Worm (Caenorhabditis elegans): ENCODE measurements around the gene mtss-1.

mtss-1 gene

ce11 chrIII:8718592-8718991 lies 49.5 kb upstream of the mtss-1 start:
- TF ChIP-seq let-526 (GFP tag; IDR thresholded peaks at IDR 0.05) (no peak), Y79H2A.3 (GFP tag; conservative IDR thresholded peaks at IDR 0.05) (no peak), ztf-3 (GFP tag; optimal IDR thresholded peaks at IDR 0.05) (no peak), pbrm-1 (GFP tag; IDR thresholded peaks at IDR 0.05) (no peak), gei-17 (GFP tag; optimal IDR thresholded peaks at IDR 0.05) (no peak), nhr-80 (tag; optimal IDR thresholded peaks at IDR 0.05) (peak; percentile 30), madf-6 (GFP tag; IDR thresholded peaks at IDR 0.05) (0 out of 2 replicates have a peak, but pooled peaks have one; percentile 11)

- TF ChIP-seq lin-40 (tag; optimal IDR thresholded peaks at IDR 0.05) (no peak), him-1 (tag; optimal IDR thresholded peaks at IDR 0.05) (no peak), tbx-9 (tag; optimal IDR thresholded peaks at IDR 0.05; ENCODE audit: borderline replicate concordance) (no peak), rcor-1 (GFP tag; IDR thresholded peaks at IDR 0.05) (no peak), F10E7.11 (tag; optimal IDR thresholded peaks at IDR 0.05) (no peak), nhr-179 (tag; optimal IDR thresholded peaks at IDR 0.05) (no peak), unc-62 (GFP tag; optimal IDR thresholded peaks at IDR 0.05) (no peak), F57A8.1 (GFP tag; optimal IDR thresholded peaks at IDR 0.05) (no peak), attf-3 (GFP tag; conservative IDR thresholded peaks at IDR 0.05) (no peak), mcd-1 (GFP tag; IDR thresholded peaks at IDR 0.05) (no peak), ztf-26 (tag; optimal IDR thresholded peaks at IDR 0.05) (no peak), xnd-1 (tag; optimal IDR thresholded peaks at IDR 0.05) (no peak), ztf-25 (GFP tag; IDR thresholded peaks at IDR 0.05) (no peak), nhr-80 (tag; optimal IDR thresholded peaks at IDR 0.05) (no peak), lin-35 (GFP tag; optimal IDR thresholded peaks at IDR 0.05) (no peak), let-526 (GFP tag; IDR thresholded peaks at IDR 0.05) (no peak), chd-7 (tag; optimal IDR thresholded peaks at IDR 0.05) (no peak), F39B2.1 (GFP tag; IDR thresholded peaks at IDR 0.05) (no peak), T26A5.8 (tag; optimal IDR thresholded peaks at IDR 0.05) (no peak), Y53F4B.3 (GFP tag; IDR thresholded peaks at IDR 0.05) (no peak)
Observed at ce11 chrIII:8719105-8719504, 49.0 kb upstream of the mtss-1 start.

ce11 chrIII:8719769-8720252 lies 48.3 kb upstream of the mtss-1 start, which contains the start of gene hipr-1:
hipr-1 (plus strand) TSS chrIII:8720202.
- TF ChIP-seq Y53G8AR.9 (GFP tag; conservative IDR thresholded peaks at IDR 0.05) = no peak
- TF ChIP-seq Y79H2A.3 (GFP tag; conservative IDR thresholded peaks at IDR 0.05) = no peak
- no peak for TF ChIP-seq snpc-3.4 (tag; optimal IDR thresholded peaks at IDR 0.05)
- TF ChIP-seq ets-4 (GFP tag; optimal IDR thresholded peaks at IDR 0.05) = no peak
- TF ChIP-seq rcor-1 (GFP tag; IDR thresholded peaks at IDR 0.05) = no peak
- TF ChIP-seq efl-1 (GFP tag; optimal IDR thresholded peaks at IDR 0.05) = no peak
- TF ChIP-seq lsy-27 (tag; optimal IDR thresholded peaks at IDR 0.05; ENCODE audit: borderline replicate concordance, insufficient read depth) = no peak
- TF ChIP-seq mxl-1 (tag; optimal IDR thresholded peaks at IDR 0.05) = no peak
- TF ChIP-seq K12H6.12 (tag; optimal IDR thresholded peaks at IDR 0.05) = no peak
- TF ChIP-seq Y53F4B.3 (GFP tag; IDR thresholded peaks at IDR 0.05) = no peak
- no peak for TF ChIP-seq Y95B8A.8 (GFP tag; IDR thresholded peaks at IDR 0.05)
- TF ChIP-seq snpc-4 (GFP tag; optimal IDR thresholded peaks at IDR 0.05) = no peak
- TF ChIP-seq snpc-4 (tag; optimal IDR thresholded peaks at IDR 0.05) = no peak
- TF ChIP-seq akir-1 (GFP tag; optimal IDR thresholded peaks at IDR 0.05) = no peak
